Worm (Caenorhabditis elegans) whole organism, early embryonic: Measurements from ENCODE around the gene H04D03.2.

Experiments used
- F13C5.2 ChIP-seq: sonication (generic microtip); optimal IDR thresholded peaks from 2 replicates; lab custom pipeline; 2017; ENCODE audit warnings: mild to moderate bottlenecking, missing genetic modification characterization, inconsistent platforms, missing compliant biosample characterization
- ama-1 ChIP-seq: fragments of 150-350 bp; optimal IDR thresholded peaks from 2 replicates; lab custom pipeline; 2014
- ceh-36 ChIP-seq: sonication (generic microtip); optimal IDR thresholded peaks from 2 replicates; lab custom pipeline; 2016; ENCODE audit warnings: missing genetic modification characterization, inconsistent platforms, missing compliant biosample characterization
- ets-7 ChIP-seq: sonication (generic microtip); optimal IDR thresholded peaks from 2 replicates; lab custom pipeline; 2016; ENCODE audit warnings: missing genotype, missing genetic modification characterization, missing compliant biosample characterization
- flt-1 ChIP-seq: fragments of 200-800 bp; sonication (Bioruptor generic); IDR thresholded peaks from 2 replicates; pipeline ENCODE4 v1.3.6; 2022; ENCODE audit warnings: missing genetic modification characterization, missing compliant biosample characterization
- hmbx-1 ChIP-seq: sonication (generic microtip); optimal IDR thresholded peaks from 2 replicates; lab custom pipeline; 2016; ENCODE audit warnings: mild to moderate bottlenecking, missing genetic modification characterization, missing compliant biosample characterization
- scrt-1 ChIP-seq: fragments of 200-800 bp; sonication (Bioruptor generic); IDR thresholded peaks from 2 replicates; pipeline ENCODE4 v1.3.6; 2022; ENCODE audit warnings: missing genetic modification characterization, missing compliant biosample characterization
- sea-1 ChIP-seq: fragments of 200-800 bp; sonication (Bioruptor generic); conservative IDR thresholded peaks from 2 replicates; pipeline ENCODE4 v1.3.6; 2022; ENCODE audit warnings: missing genetic modification characterization, missing compliant biosample characterization
- tbx-11 ChIP-seq: fragments of 200-800 bp; sonication (Bioruptor generic); IDR thresholded peaks from 2 replicates; pipeline ENCODE4 v1.3.6; 2022; ENCODE audit warnings: missing genetic modification characterization, missing compliant biosample characterization
- tbx-37 ChIP-seq: fragments of 200-800 bp; sonication (Bioruptor generic); conservative IDR thresholded peaks from 2 replicates; pipeline ENCODE4 v1.3.6; 2022; ENCODE audit warnings: missing genetic modification reagents, missing genetic modification characterization, missing compliant biosample characterization
- tra-4 ChIP-seq: sonication (generic microtip); optimal IDR thresholded peaks from 2 replicates; lab custom pipeline; 2017; ENCODE audit warnings: missing genetic modification characterization, missing compliant biosample characterization

DNA sequence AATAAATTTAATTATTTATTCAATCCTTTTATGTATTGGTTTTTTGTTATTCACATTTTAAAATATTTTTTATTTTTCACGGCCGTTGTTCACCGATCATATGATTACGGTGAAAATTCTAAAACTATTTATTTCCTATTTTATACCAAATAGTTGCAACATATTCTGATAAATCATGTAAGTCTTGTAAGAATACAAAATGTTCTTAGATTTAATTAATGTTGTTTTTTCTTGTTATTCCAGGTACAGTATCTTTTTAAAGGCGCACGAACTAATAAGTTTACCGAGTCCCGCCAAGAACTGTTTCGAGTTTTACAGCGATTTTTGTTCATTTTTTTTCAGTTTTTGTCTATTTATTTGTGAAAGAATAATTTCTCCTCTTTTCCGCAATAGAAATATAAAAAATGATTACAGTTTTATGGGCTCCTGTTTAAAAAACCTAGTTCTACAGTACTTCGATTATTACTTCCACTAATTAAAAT is 27.4 kb upstream of the H04D03.2 start, which contains the start of gene D2045.5:
- TF ChIP-seq ets-7 = no peak
- no peak for TF ChIP-seq scrt-1 (GFP tag; lab: Robert Waterston, UW)
- TF ChIP-seq ama-1 (lab: Kevin White, UChicago) = no peak
- TF ChIP-seq flt-1 = no peak
- TF ChIP-seq hmbx-1 (tag; lab: Kevin White, UChicago) = no peak
- no peak for TF ChIP-seq tbx-11 (GFP tag; lab: Robert Waterston, UW)
- no peak for TF ChIP-seq sea-1 (GFP tag; lab: Robert Waterston, UW)
- no peak for TF ChIP-seq tbx-37 (GFP tag; lab: Robert Waterston, UW)
- TF ChIP-seq F13C5.2 (tag; lab: Kevin White, UChicago) = no peak
- no peak for TF ChIP-seq tra-4 (tag; lab: Kevin White, UChicago)
- TF ChIP-seq ceh-36 (tag; lab: Kevin White, UChicago) = no peak
